Worm (Caenorhabditis elegans) whole organism, midembryonic: ENCODE measurements around the gene cux-7.

Experiments used
- flt-1 ChIP-seq: fragments of 200-800 bp; sonication (Bioruptor generic); IDR thresholded peaks from 2 replicates; pipeline ENCODE4 v1.3.6; 2022; ENCODE audit warnings: missing genetic modification characterization, missing compliant biosample characterization
- med-1 ChIP-seq: sonication (generic microtip); optimal IDR thresholded peaks from 2 replicates; lab custom pipeline; 2017; ENCODE audit warnings: missing genetic modification characterization, mild to moderate bottlenecking, missing compliant biosample characterization, antibody characterized with exemption, missing genetic modification reagents; ENCODE audit not compliant: insufficient read depth
- ref-1 ChIP-seq: fragments of 200-800 bp; sonication (Bioruptor generic); conservative IDR thresholded peaks from 2 replicates; pipeline ENCODE4 v1.3.6; 2022; ENCODE audit warnings: missing genetic modification reagents, missing genetic modification characterization, missing compliant biosample characterization
- tab-1 ChIP-seq: fragments of 200-800 bp; sonication (Bioruptor generic); IDR thresholded peaks from 2 replicates; pipeline ENCODE4 v1.3.6; 2022; ENCODE audit warnings: missing genetic modification characterization, missing compliant biosample characterization

DNA sequence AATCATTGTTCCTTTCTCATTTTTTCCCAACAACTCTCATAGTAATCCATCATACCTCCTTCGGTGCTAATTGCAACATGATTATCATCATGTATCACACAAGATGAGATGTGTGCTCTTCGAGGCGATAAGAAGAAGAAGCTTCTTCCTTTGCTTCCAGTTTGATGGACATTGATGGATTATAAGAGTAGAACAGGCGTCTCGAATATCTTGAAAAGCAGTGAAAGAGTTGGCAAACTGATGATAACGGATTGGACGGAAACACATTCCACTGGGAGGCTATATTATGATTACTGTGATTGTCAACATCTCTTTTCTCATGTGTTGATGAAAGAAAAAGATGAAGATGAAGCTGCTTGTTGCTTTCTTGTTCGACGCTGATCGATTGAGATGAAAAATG is 39.2 kb upstream of the cux-7 start:
- TF ChIP-seq flt-1 (GFP tag; lab: Robert Waterston, UW): no peak
- no peak for TF ChIP-seq ref-1 (GFP tag; lab: Robert Waterston, UW)
- TF ChIP-seq med-1 (GFP tag; lab: Kevin White, UChicago): no peak
- no peak for TF ChIP-seq tab-1 (GFP tag; lab: Robert Waterston, UW)
